Worm (Caenorhabditis elegans): ENCODE results near the gene C38C3.3.

Gene C38C3.3

ce11 chrV:1464543-1465040, 30.8 kb upstream of the C38C3.3 start, which contains the start of the genes fpn-1.2 and pqn-54:
Gene fpn-1.2 (minus strand): TSS chrV:1464699.
Gene pqn-54 (plus strand): TSS chrV:1464990.
- TF ChIP-seq elt-2 (tag; optimal IDR thresholded peaks at IDR 0.05) (peak; percentile 27), dve-1 (tag; optimal IDR thresholded peaks at IDR 0.05) (no peak)

DNA sequence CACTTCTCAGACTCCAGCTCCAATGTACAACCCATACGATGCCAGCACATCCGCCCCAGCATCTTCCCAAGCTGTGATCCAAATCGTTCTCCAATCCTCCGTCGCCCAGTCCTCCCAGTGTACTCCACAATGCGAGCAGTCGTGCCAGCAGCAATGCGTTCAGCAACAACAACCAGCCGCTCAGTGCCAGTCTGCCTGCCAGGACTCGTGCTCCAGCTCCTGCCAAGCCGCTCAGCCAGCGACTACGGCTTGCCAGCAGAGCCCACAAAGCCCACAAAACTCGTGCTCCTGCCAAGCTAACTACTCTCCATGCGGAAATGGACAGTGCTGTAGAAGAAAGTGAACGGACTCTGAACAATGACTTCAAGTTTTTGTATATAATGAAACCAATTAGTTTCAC, 29.5 kb upstream of the C38C3.3 start:
- TF ChIP-seq rnt-1 (tag; optimal IDR thresholded peaks at IDR 0.05) (no peak), elt-4 (tag; optimal IDR thresholded peaks at IDR 0.05) (peak; percentile 48), hlh-8 (tag; optimal IDR thresholded peaks at IDR 0.05) (no peak), tbx-7 (tag; optimal IDR thresholded peaks at IDR 0.05) (no peak)

DNA sequence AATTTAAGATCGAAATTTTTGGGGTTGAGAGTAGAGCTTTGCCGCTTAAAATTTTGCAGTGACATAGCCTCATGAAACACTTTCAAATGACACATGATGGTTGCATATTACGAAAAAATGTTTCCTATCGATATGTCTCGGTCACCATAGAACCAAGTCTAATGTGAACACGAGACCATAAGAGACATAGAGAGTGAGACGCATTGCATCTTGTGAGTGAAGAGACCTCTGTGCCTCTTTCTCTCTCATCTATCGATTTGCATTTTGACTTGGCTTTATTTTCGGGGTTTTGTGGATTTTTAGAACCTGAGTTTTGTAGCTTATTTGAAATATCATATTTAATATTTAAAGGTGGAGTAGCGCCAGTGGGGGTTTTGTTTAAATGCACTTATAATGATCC, 28.5 kb upstream of the C38C3.3 start:
- TF ChIP-seq syd-9 (tag; optimal IDR thresholded peaks at IDR 0.05) (no peak), tbx-7 (tag; optimal IDR thresholded peaks at IDR 0.05) (no peak), unc-55 (GFP tag; optimal IDR thresholded peaks at IDR 0.05) (peak; percentile 17), ceh-48 (tag; optimal IDR thresholded peaks at IDR 0.05) (peak; percentile 66), hlh-30 (tag; optimal IDR thresholded peaks at IDR 0.05; ENCODE audit: insufficient read depth) (peak; percentile 90), F13H6.1 (tag; optimal IDR thresholded peaks at IDR 0.05) (no peak)

DNA sequence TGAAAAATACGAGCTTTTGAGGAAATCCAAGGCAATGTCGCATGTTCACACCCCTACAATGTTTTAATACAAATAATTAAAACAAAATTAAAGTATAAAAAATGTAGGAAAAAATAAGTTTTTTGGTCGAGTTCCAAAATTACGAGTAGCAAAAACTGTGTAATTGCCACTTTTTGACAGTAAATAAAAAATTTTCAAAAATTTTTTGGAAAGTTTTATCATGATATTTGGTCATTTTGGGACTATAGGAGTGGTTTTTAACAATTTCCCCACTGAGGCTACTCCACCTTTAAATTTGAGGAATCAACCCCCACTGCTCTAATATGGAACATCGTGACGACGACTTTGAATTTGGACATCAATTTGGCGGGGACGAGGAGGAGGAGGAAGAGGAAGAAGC, 28.0 kb upstream of the C38C3.3 start, which contains the start of gene gid-8:
Gene gid-8, plus strand, starts transcription at position 301 of the 400 bp plus-strand sequence.
- no peak for TF ChIP-seq odd-2 (tag; optimal IDR thresholded peaks at IDR 0.05)
- TF ChIP-seq ceh-19 (GFP tag; optimal IDR thresholded peaks at IDR 0.05), result no peak
- TF ChIP-seq pros-1 (tag; optimal IDR thresholded peaks at IDR 0.05), result no peak
- no peak for TF ChIP-seq pqm-1 (tag; optimal IDR thresholded peaks at IDR 0.05)
- TF ChIP-seq pha-2 (tag; optimal IDR thresholded peaks at IDR 0.05), result no peak
- TF ChIP-seq madf-2 (tag; optimal IDR thresholded peaks at IDR 0.05), result no peak
- TF ChIP-seq hlh-6 (tag; optimal IDR thresholded peaks at IDR 0.05), result no peak
- no peak for TF ChIP-seq lin-11 (tag; optimal IDR thresholded peaks at IDR 0.05)
- TF ChIP-seq ceh-48 (tag; optimal IDR thresholded peaks at IDR 0.05), result no peak
- TF ChIP-seq C08G9.2 (tag; optimal IDR thresholded peaks at IDR 0.05), result no peak
- no peak for TF ChIP-seq ceh-30 (tag; optimal IDR thresholded peaks at IDR 0.05)
- no peak for TF ChIP-seq K09A11.1 (tag; optimal IDR thresholded peaks at IDR 0.05; ENCODE audit: insufficient read depth)
- no peak for TF ChIP-seq lim-6 (tag; optimal IDR thresholded peaks at IDR 0.05)
- TF ChIP-seq npax-4 (tag; optimal IDR thresholded peaks at IDR 0.05), result no peak
- TF ChIP-seq F13H6.1 (tag; optimal IDR thresholded peaks at IDR 0.05), result no peak
- no peak for TF ChIP-seq ztf-16 (tag; optimal IDR thresholded peaks at IDR 0.05)

ce11 chrV:1468905-1469304, 26.5 kb upstream of the C38C3.3 start:
- TF ChIP-seq pqm-1 (tag; optimal IDR thresholded peaks at IDR 0.05), result no peak
- TF ChIP-seq fkh-10 (GFP tag; optimal IDR thresholded peaks at IDR 0.05), result no peak
- no peak for TF ChIP-seq ceh-45 (GFP tag; IDR thresholded peaks at IDR 0.05)
- no peak for TF ChIP-seq ceh-22 (tag; optimal IDR thresholded peaks at IDR 0.05)
- TF ChIP-seq hlh-30 (tag; optimal IDR thresholded peaks at IDR 0.05; ENCODE audit: insufficient read depth), result no peak
- TF ChIP-seq C08G9.2 (tag; optimal IDR thresholded peaks at IDR 0.05), result no peak
- no peak for TF ChIP-seq ets-4 (tag; optimal IDR thresholded peaks at IDR 0.05)
- no peak for TF ChIP-seq T23F11.4 (GFP tag; optimal IDR thresholded peaks at IDR 0.05)
- TF ChIP-seq tbx-7 (tag; optimal IDR thresholded peaks at IDR 0.05), result no peak
- no peak for TF ChIP-seq ceh-31 (tag; optimal IDR thresholded peaks at IDR 0.05)
- TF ChIP-seq K09A11.1 (tag; optimal IDR thresholded peaks at IDR 0.05; ENCODE audit: insufficient read depth), result no peak
- no peak for TF ChIP-seq ztf-16 (tag; optimal IDR thresholded peaks at IDR 0.05)
- no peak for TF ChIP-seq elt-2 (tag; optimal IDR thresholded peaks at IDR 0.05)
- no peak for TF ChIP-seq K02D7.2 (tag; optimal IDR thresholded peaks at IDR 0.05)
- TF ChIP-seq mec-3 (tag; optimal IDR thresholded peaks at IDR 0.05; ENCODE audit: borderline replicate concordance), result no peak
- no peak for TF ChIP-seq pha-4 (tag; optimal IDR thresholded peaks at IDR 0.05)

Data from whole organism, late embryonic.